Fruit fly (Drosophila melanogaster) whole organism, embryonic: Measurements from ENCODE around the gene CG43638.

Source experiments
- Antp ChIP-seq: fragments of 200-800 bp; sonication (Bioruptor generic); optimal IDR thresholded peaks from 3 replicates; lab custom pipeline; 2016; ENCODE audit warnings: missing biosample characterization, missing genetic modification characterization
- Bgb ChIP-seq: fragments of 200-800 bp; sonication (Bioruptor generic); IDR thresholded peaks from 2 replicates; pipeline ENCODE4 v1.3.6; 2022; ENCODE audit warnings: missing biosample characterization, missing genetic modification characterization; ENCODE audit not compliant: partially characterized antibody
- CG10267 ChIP-seq: fragments of 200-800 bp; sonication (Bioruptor generic); optimal IDR thresholded peaks from 2 replicates; lab custom pipeline; 2018; ENCODE audit warnings: missing biosample characterization, mild to moderate bottlenecking, missing genetic modification characterization, moderate library complexity
- CG11560 ChIP-seq: fragments of 200-800 bp; sonication (Bioruptor generic); IDR thresholded peaks from 3 replicates; pipeline ENCODE4 v1.3.6; 2022; ENCODE audit warnings: missing biosample characterization, missing genetic modification characterization
- CG11696 ChIP-seq: fragments of 200-800 bp; sonication (Bioruptor generic); IDR thresholded peaks from 2 replicates; pipeline ENCODE4 v1.3.6; 2022; ENCODE audit warnings: missing biosample characterization, missing genetic modification characterization
- CG12155 ChIP-seq: fragments of 200-800 bp; sonication (Bioruptor generic); optimal IDR thresholded peaks from 3 replicates; lab custom pipeline; 2016; ENCODE audit warnings: missing biosample characterization, missing genetic modification characterization
- CG12299 ChIP-seq: fragments of 200-800 bp; sonication (Bioruptor generic); optimal IDR thresholded peaks from 2 replicates; lab custom pipeline; 2018; ENCODE audit warnings: missing biosample characterization, mild to moderate bottlenecking, missing genetic modification characterization
- CG12769 ChIP-seq: fragments of 200-800 bp; sonication (Bioruptor generic); optimal IDR thresholded peaks from 2 replicates; lab custom pipeline; 2019; ENCODE audit warnings: missing biosample characterization, mild to moderate bottlenecking, missing genetic modification characterization, moderate library complexity
- CG13775 ChIP-seq: fragments of 200-800 bp; sonication (Bioruptor generic); optimal IDR thresholded peaks from 3 replicates; lab custom pipeline; 2017; ENCODE audit warnings: missing biosample characterization, mild to moderate bottlenecking, missing genetic modification characterization
- CG15269 ChIP-seq: fragments of 200-800 bp; sonication (Bioruptor generic); optimal IDR thresholded peaks from 2 replicates; lab custom pipeline; 2018; ENCODE audit warnings: missing biosample characterization, mild to moderate bottlenecking, missing genetic modification characterization, moderate library complexity
- CG1603 ChIP-seq: fragments of 200-800 bp; sonication (Bioruptor generic); optimal IDR thresholded peaks from 2 replicates; lab custom pipeline; 2019; ENCODE audit warnings: missing biosample characterization, mild to moderate bottlenecking, missing genetic modification characterization, moderate library complexity
- CG17186 ChIP-seq: fragments of 200-800 bp; sonication (Bioruptor generic); optimal IDR thresholded peaks from 3 replicates; lab custom pipeline; 2017; ENCODE audit warnings: missing biosample characterization, missing genetic modification reagents, missing genetic modification characterization
- CG17361 ChIP-seq: fragments of 200-800 bp; sonication (Bioruptor generic); IDR thresholded peaks from 3 replicates; pipeline ENCODE4 v1.3.6; 2022; ENCODE audit warnings: missing biosample characterization, missing genetic modification characterization
- CG17568 ChIP-seq: fragments of 200-800 bp; sonication (Bioruptor generic); optimal IDR thresholded peaks from 2 replicates; lab custom pipeline; 2018; ENCODE audit warnings: missing biosample characterization, mild to moderate bottlenecking, missing genetic modification characterization, moderate library complexity
- CG17829 ChIP-seq: fragments of 200-800 bp; optimal IDR thresholded peaks from 2 replicates; lab custom pipeline; 2019; ENCODE audit warnings: missing biosample characterization, mild to moderate bottlenecking, missing genetic modification characterization, moderate library complexity
- CG2199 ChIP-seq: fragments of 200-800 bp; sonication (Bioruptor generic); IDR thresholded peaks from 3 replicates; pipeline ENCODE4 v1.3.6; 2022; ENCODE audit warnings: missing biosample characterization, missing genetic modification characterization
- CG31441 ChIP-seq: fragments of 200-800 bp; sonication (Bioruptor generic); IDR thresholded peaks from 2 replicates; pipeline ENCODE4 v1.3.6; 2022; ENCODE audit warnings: missing biosample characterization, missing genetic modification characterization
- CG4404 ChIP-seq: fragments of 200-800 bp; sonication (Bioruptor generic); IDR thresholded peaks from 2 replicates; pipeline ENCODE4 v1.3.6; 2022; ENCODE audit warnings: missing biosample characterization, missing genetic modification characterization
- CG6813 ChIP-seq: fragments of 200-800 bp; sonication (Bioruptor generic); optimal IDR thresholded peaks from 2 replicates; lab custom pipeline; 2017; ENCODE audit warnings: missing biosample characterization, missing genetic modification characterization, mild to moderate bottlenecking, moderate library complexity, missing genetic modification reagents
- CG7556 ChIP-seq: fragments of 200-800 bp; sonication (Bioruptor generic); optimal IDR thresholded peaks from 2 replicates; lab custom pipeline; 2017; ENCODE audit warnings: missing biosample characterization, mild to moderate bottlenecking, missing genetic modification characterization
- CG7786 ChIP-seq: fragments of 200-800 bp; sonication (Bioruptor generic); optimal IDR thresholded peaks from 2 replicates; lab custom pipeline; 2016; ENCODE audit warnings: missing biosample characterization, missing genetic modification characterization
- CG7928 ChIP-seq: fragments of 200-800 bp; sonication (Bioruptor generic); optimal IDR thresholded peaks from 2 replicates; lab custom pipeline; 2017; ENCODE audit warnings: missing biosample characterization, mild to moderate bottlenecking, missing genetic modification characterization
- CG8478 ChIP-seq: fragments of >200 bp; optimal IDR thresholded peaks from 2 replicates; lab custom pipeline; 2018
- CG9215 ChIP-seq: fragments of 200-800 bp; sonication (Bioruptor generic); IDR thresholded peaks from 2 replicates; pipeline ENCODE4 v1.3.6; 2022; ENCODE audit warnings: missing biosample characterization, missing genetic modification characterization
- CG9609 ChIP-seq: fragments of 200-800 bp; sonication (Bioruptor generic); optimal IDR thresholded peaks from 3 replicates; lab custom pipeline; 2016; ENCODE audit warnings: missing biosample characterization, missing genetic modification characterization
- CG9817 ChIP-seq: fragments of 200-800 bp; sonication (Bioruptor generic); optimal IDR thresholded peaks from 2 replicates; lab custom pipeline; 2018; ENCODE audit warnings: missing biosample characterization, mild to moderate bottlenecking, missing genetic modification characterization, moderate library complexity
- Chrac-16 ChIP-seq: fragments of 200-800 bp; sonication (Bioruptor generic); optimal IDR thresholded peaks from 3 replicates; lab custom pipeline; 2016; ENCODE audit warnings: missing biosample characterization, missing genetic modification characterization
- Dad ChIP-seq: fragments of 200-800 bp; sonication (Bioruptor generic); optimal IDR thresholded peaks from 3 replicates; lab custom pipeline; 2016; ENCODE audit warnings: missing biosample characterization, missing genetic modification characterization
- Hand ChIP-seq: fragments of 200-800 bp; sonication (Bioruptor generic); optimal IDR thresholded peaks from 2 replicates; lab custom pipeline; 2017; ENCODE audit warnings: mild to moderate bottlenecking, missing biosample characterization, missing genetic modification reagents, missing genetic modification characterization
- Hsf ChIP-seq: fragments of 200-800 bp; sonication (Bioruptor generic); optimal IDR thresholded peaks from 3 replicates; lab custom pipeline; 2016; ENCODE audit warnings: missing biosample characterization, missing genetic modification characterization
- Jarid2 ChIP-seq: fragments of 200-800 bp; sonication (Bioruptor generic); optimal IDR thresholded peaks from 3 replicates; lab custom pipeline; 2017; ENCODE audit warnings: mild to moderate bottlenecking, missing biosample characterization, missing genetic modification reagents, missing genetic modification characterization
- MTF-1 ChIP-seq: fragments of 200-800 bp; sonication (Bioruptor generic); optimal IDR thresholded peaks from 2 replicates; lab custom pipeline; 2018; ENCODE audit warnings: missing biosample characterization, mild to moderate bottlenecking, missing genetic modification characterization, borderline replicate concordance
- Rfx ChIP-seq: fragments of 200-800 bp; sonication (Bioruptor generic); IDR thresholded peaks from 2 replicates; pipeline ENCODE4 v1.3.6; 2022; ENCODE audit warnings: missing biosample characterization, missing genetic modification characterization
- cg ChIP-seq: fragments of 200-800 bp; sonication (Bioruptor generic); optimal IDR thresholded peaks from 3 replicates; lab custom pipeline; 2019; ENCODE audit warnings: missing biosample characterization, mild to moderate bottlenecking, missing genetic modification characterization, moderate library complexity
- dan ChIP-seq: fragments of 200-800 bp; sonication (Bioruptor generic); IDR thresholded peaks from 2 replicates; pipeline ENCODE4 v1.3.6; 2022; ENCODE audit warnings: missing biosample characterization, missing genetic modification characterization
- fd96Cb ChIP-seq: fragments of 200-800 bp; sonication (Bioruptor generic); optimal IDR thresholded peaks from 2 replicates; lab custom pipeline; 2018; ENCODE audit warnings: missing biosample characterization, mild to moderate bottlenecking, missing genetic modification characterization, moderate library complexity
- gcm2 ChIP-seq: fragments of 200-800 bp; sonication (Bioruptor generic); optimal IDR thresholded peaks from 2 replicates; lab custom pipeline; 2016; ENCODE audit warnings: missing biosample characterization, missing genetic modification characterization
- gsb-n ChIP-seq: fragments of 200-800 bp; sonication (Bioruptor generic); optimal IDR thresholded peaks from 3 replicates; lab custom pipeline; 2018; ENCODE audit warnings: missing biosample characterization, mild to moderate bottlenecking, missing genetic modification characterization
- hbn ChIP-seq: fragments of 200-800 bp; sonication (Bioruptor generic); IDR thresholded peaks from 2 replicates; pipeline ENCODE4 v1.3.6; 2022; ENCODE audit warnings: missing biosample characterization, missing genetic modification characterization; ENCODE audit not compliant: partially characterized antibody
- inv ChIP-seq: fragments of 200-800 bp; sonication (Bioruptor generic); IDR thresholded peaks from 2 replicates; pipeline ENCODE4 v1.3.6; 2022; ENCODE audit warnings: missing biosample characterization, missing genetic modification characterization; ENCODE audit not compliant: partially characterized antibody
- ken ChIP-seq: fragments of 200-800 bp; sonication (Bioruptor generic); IDR thresholded peaks from 3 replicates; pipeline ENCODE4 v1.3.6; 2022; ENCODE audit warnings: missing biosample characterization, missing genetic modification characterization
- lov ChIP-seq, 2 experiments: fragments of 200-800 bp in 1 of 2; fragments of >200 bp in 1 of 2; sonication (Bioruptor generic) in 1 of 2; IDR thresholded peaks in 1 of 2; optimal IDR thresholded peaks in 1 of 2; 2 replicates in 1 of 2; 3 replicates in 1 of 2; pipeline versions ENCODE4 v1.3.6 to Lab custom; 2017 to 2022; ENCODE audit warnings: missing biosample characterization in 1 of 2, missing genetic modification characterization in 1 of 2
- odd ChIP-seq: fragments of 200-800 bp; sonication (Bioruptor generic); optimal IDR thresholded peaks from 2 replicates; lab custom pipeline; 2017; ENCODE audit warnings: missing biosample characterization, mild to moderate bottlenecking, missing genetic modification characterization
- pan ChIP-seq, 4 experiments: fragments of >200 bp in 3 of 4; fragments of 200-800 bp in 1 of 4; sonication (Bioruptor generic) in 1 of 4; optimal IDR thresholded peaks in 3 of 4; IDR thresholded peaks in 1 of 4; 2 replicates each; pipeline versions ENCODE4 v1.3.6 to Lab custom; 2017 to 2022; ENCODE audit warnings: missing biosample characterization in 2 of 4, missing genetic modification characterization in 2 of 4, mixed read lengths in 1 of 4
- pzg ChIP-seq: fragments of 200-800 bp; sonication (Bioruptor generic); optimal IDR thresholded peaks from 3 replicates; lab custom pipeline; 2018; ENCODE audit warnings: missing biosample characterization, mild to moderate bottlenecking, missing genetic modification characterization, moderate library complexity
- sim ChIP-seq: fragments of 200-800 bp; sonication (Bioruptor generic); IDR thresholded peaks from 2 replicates; pipeline ENCODE4 v1.3.6; 2022; ENCODE audit warnings: missing biosample characterization, missing genetic modification characterization
- slbo ChIP-seq: fragments of 200-800 bp; sonication (Bioruptor generic); IDR thresholded peaks from 2 replicates; pipeline ENCODE4 v1.3.6; 2022; ENCODE audit warnings: missing biosample characterization, missing genetic modification characterization
- stwl ChIP-seq: fragments of 200-800 bp; sonication (Bioruptor generic); optimal IDR thresholded peaks from 3 replicates; lab custom pipeline; 2018; ENCODE audit warnings: missing biosample characterization, mild to moderate bottlenecking, missing genetic modification characterization, moderate library complexity
- vfl ChIP-seq: fragments of 200-800 bp; sonication (Bioruptor generic); optimal IDR thresholded peaks from 2 replicates; lab custom pipeline; 2016; ENCODE audit warnings: missing biosample characterization, missing genetic modification characterization

The CG43638 gene

dm6 chr3L:12083861-12084260, 39.5 kb downstream of the CG43638 start (continued):
- TF ChIP-seq dan (no peak), CG9817 (no peak), CG8478 (lab: Kevin White, UChicago) (no peak), CG17829 (tag; lab: Kevin White, UChicago) (peak; percentile 70), CG13775 (no peak), sim (GFP tag; lab: Robert Waterston, UW) (no peak), CG12769 (tag; lab: Kevin White, UChicago) (no peak), CG10267 (tag; lab: Kevin White, UChicago) (peak; percentile 67), inv (GFP tag; lab: Robert Waterston, UW) (no peak), gsb-n (peak; percentile 66), CG9215 (GFP tag; lab: Robert Waterston, UW) (no peak), CG1603 (tag; lab: Kevin White, UChicago) (peak; percentile 56), Jarid2 (peak; percentile 7), Hsf (GFP tag; lab: Kevin White, UChicago) (peak; percentile 8), ken (0 out of 3 replicates have a peak, but pooled peaks have one; percentile 35), CG11560 (tag; lab: Robert Waterston, UW) (no peak), CG7928 (GFP tag; lab: Kevin White, UChicago) (no peak), CG31441 (peak; percentile 63), CG6813 (GFP tag; lab: Kevin White, UChicago) (peak; percentile 84), pan (optimal IDR thresholded peaks at IDR 0.05; lab: Kevin White, UChicago) (no peak), pan (GFP tag; optimal IDR thresholded peaks at IDR 0.05 in 1 of 2, IDR thresholded peaks at IDR 0.05 in 1 of 2) (no peak), hbn (GFP tag; lab: Robert Waterston, UW) (no peak), CG15269 (tag; lab: Kevin White, UChicago) (peak; percentile 15), Hand (GFP tag; lab: Kevin White, UChicago) (no peak), CG7786 (GFP tag; lab: Kevin White, UChicago) (no peak), pzg (GFP tag; lab: Kevin White, UChicago) (no peak), CG4404 (no peak), CG7556 (GFP tag; lab: Kevin White, UChicago) (peak; percentile 47), Rfx (GFP tag; lab: Robert Waterston, UW) (no peak), CG2199 (no peak), CG9609 (GFP tag; lab: Kevin White, UChicago) (no peak), MTF-1 (GFP tag; lab: Kevin White, UChicago) (peak; percentile 88), fd96Cb (peak; percentile 49), CG17361 (GFP tag; lab: Robert Waterston, UW) (0 out of 3 replicates have a peak, but pooled peaks have one; percentile 42), Chrac-16 (GFP tag; lab: Kevin White, UChicago) (no peak), CG12155 (GFP tag; lab: Kevin White, UChicago) (no peak), CG12299 (peak; percentile 51), CG17186 (GFP tag; lab: Kevin White, UChicago) (no peak), vfl (GFP tag; lab: Kevin White, UChicago) (no peak), lov (optimal IDR thresholded peaks at IDR 0.05; lab: Kevin White, UChicago) (no peak), lov (GFP tag; IDR thresholded peaks at IDR 0.05; lab: Robert Waterston, UW) (0 out of 3 replicates have a peak, but pooled peaks have one; percentile 41), Bgb (GFP tag; lab: Robert Waterston, UW) (no peak), gcm2 (GFP tag; lab: Kevin White, UChicago) (no peak), Dad (no peak), CG17568 (peak; percentile 83), Antp (GFP tag; lab: Kevin White, UChicago) (no peak), cg (GFP tag; lab: Kevin White, UChicago) (no peak), CG11696 (GFP tag; lab: Robert Waterston, UW) (no peak), odd (GFP tag; lab: Kevin White, UChicago) (peak; percentile 68), stwl (peak; percentile 11), slbo (GFP tag; lab: Robert Waterston, UW) (no peak)
